Fruit fly (Drosophila melanogaster) whole organism, embryonic: ENCODE results near the gene UbcE2H.

ENCODE experiments used
- Ada2b ChIP-seq: fragments of 200-800 bp; sonication (Bioruptor generic); IDR thresholded peaks from 2 replicates; pipeline ENCODE4 v1.3.6; 2022; ENCODE audit warnings: missing biosample characterization, missing genetic modification characterization
- Antp ChIP-seq: fragments of 200-800 bp; sonication (Bioruptor generic); optimal IDR thresholded peaks from 3 replicates; lab custom pipeline; 2016; ENCODE audit warnings: missing biosample characterization, missing genetic modification characterization
- Atf3 ChIP-seq: fragments of 200-800 bp; sonication (Bioruptor generic); optimal IDR thresholded peaks from 3 replicates; lab custom pipeline; 2016; ENCODE audit warnings: missing biosample characterization, missing genetic modification characterization
- CG1024 ChIP-seq: fragments of 200-800 bp; sonication (Bioruptor generic); IDR thresholded peaks from 2 replicates; pipeline ENCODE4 v1.3.6; 2022; ENCODE audit warnings: missing biosample characterization, missing genetic modification characterization
- CG11398 ChIP-seq: fragments of 200-800 bp; sonication (Bioruptor generic); optimal IDR thresholded peaks from 2 replicates; lab custom pipeline; 2016; ENCODE audit warnings: missing biosample characterization, missing genetic modification characterization
- CG12236 ChIP-seq: fragments of 200-800 bp; sonication (Bioruptor generic); optimal IDR thresholded peaks from 2 replicates; lab custom pipeline; 2016; ENCODE audit warnings: missing biosample characterization, missing genetic modification characterization
- CG12744 ChIP-seq: fragments of 200-800 bp; sonication (Bioruptor generic); optimal IDR thresholded peaks from 2 replicates; lab custom pipeline; 2016; ENCODE audit warnings: missing biosample characterization, missing genetic modification characterization
- CG15073 ChIP-seq: fragments of 200-800 bp; sonication (Bioruptor generic); optimal IDR thresholded peaks from 2 replicates; lab custom pipeline; 2016; ENCODE audit warnings: missing biosample characterization, missing genetic modification characterization
- CG15696 ChIP-seq: fragments of 200-800 bp; sonication (Bioruptor generic); optimal IDR thresholded peaks from 2 replicates; lab custom pipeline; 2019; ENCODE audit warnings: missing biosample characterization, mild to moderate bottlenecking, missing genetic modification characterization, moderate library complexity
- CG17359 ChIP-seq: fragments of 200-800 bp; sonication (Bioruptor generic); optimal IDR thresholded peaks from 3 replicates; lab custom pipeline; 2018; ENCODE audit warnings: missing biosample characterization, mild to moderate bottlenecking, missing genetic modification characterization, moderate library complexity
- CG17829 ChIP-seq: fragments of 200-800 bp; optimal IDR thresholded peaks from 2 replicates; lab custom pipeline; 2019; ENCODE audit warnings: missing biosample characterization, mild to moderate bottlenecking, missing genetic modification characterization, moderate library complexity
- CG18262 ChIP-seq: fragments of 200-800 bp; optimal IDR thresholded peaks from 3 replicates; lab custom pipeline; 2019; ENCODE audit warnings: missing biosample characterization, mild to moderate bottlenecking, missing genetic modification characterization, moderate library complexity
- CG2875 ChIP-seq: fragments of 200-800 bp; sonication (Bioruptor generic); optimal IDR thresholded peaks from 2 replicates; lab custom pipeline; 2017; ENCODE audit warnings: missing biosample characterization, mild to moderate bottlenecking, missing genetic modification characterization, missing genetic modification reagents
- CG31441 ChIP-seq: fragments of 200-800 bp; sonication (Bioruptor generic); IDR thresholded peaks from 2 replicates; pipeline ENCODE4 v1.3.6; 2022; ENCODE audit warnings: missing biosample characterization, missing genetic modification characterization
- CG32532 ChIP-seq: fragments of 200-800 bp; sonication (Bioruptor generic); IDR thresholded peaks from 2 replicates; pipeline ENCODE4 v1.3.6; 2022; ENCODE audit warnings: missing biosample characterization, missing genetic modification characterization
- CG3838 ChIP-seq: fragments of 200-800 bp; sonication (Bioruptor generic); optimal IDR thresholded peaks from 3 replicates; lab custom pipeline; 2016; ENCODE audit warnings: missing biosample characterization, missing genetic modification characterization
- CG4360 ChIP-seq: fragments of 200-800 bp; sonication (Bioruptor generic); IDR thresholded peaks from 2 replicates; pipeline ENCODE4 v1.3.6; 2022; ENCODE audit warnings: missing biosample characterization, missing genetic modification characterization
- CG5953 ChIP-seq: fragments of 200-800 bp; sonication (Bioruptor generic); IDR thresholded peaks from 2 replicates; pipeline ENCODE4 v1.3.6; 2022; ENCODE audit warnings: missing biosample characterization, missing genetic modification characterization
- CG6854 ChIP-seq: fragments of 200-800 bp; sonication (Bioruptor generic); optimal IDR thresholded peaks from 3 replicates; lab custom pipeline; 2017; ENCODE audit warnings: missing biosample characterization, mild to moderate bottlenecking, missing genetic modification characterization
- CG7928 ChIP-seq: fragments of 200-800 bp; sonication (Bioruptor generic); optimal IDR thresholded peaks from 2 replicates; lab custom pipeline; 2017; ENCODE audit warnings: missing biosample characterization, mild to moderate bottlenecking, missing genetic modification characterization
- CG9215 ChIP-seq: fragments of 200-800 bp; sonication (Bioruptor generic); IDR thresholded peaks from 2 replicates; pipeline ENCODE4 v1.3.6; 2022; ENCODE audit warnings: missing biosample characterization, missing genetic modification characterization
- Camta ChIP-seq: fragments of 200-800 bp; sonication (Bioruptor generic); optimal IDR thresholded peaks from 2 replicates; lab custom pipeline; 2016; ENCODE audit warnings: missing biosample characterization, missing genetic modification characterization
- D ChIP-seq, 2 experiments: fragments of 200-800 bp in 1 of 2; fragments of >200 bp in 1 of 2; sonication (Bioruptor generic) in 1 of 2; optimal IDR thresholded peaks; 2 replicates in 1 of 2; 3 replicates in 1 of 2; lab custom pipeline; 2017; ENCODE audit warnings: mild to moderate bottlenecking in 1 of 2, missing biosample characterization in 1 of 2, missing genetic modification characterization in 1 of 2, missing genetic modification reagents in 1 of 2
- Doc3 ChIP-seq: fragments of 200-800 bp; sonication (Bioruptor generic); IDR thresholded peaks from 3 replicates; pipeline ENCODE4 v1.3.6; 2022; ENCODE audit warnings: missing biosample characterization, missing genetic modification characterization; ENCODE audit not compliant: partially characterized antibody
- Elba2 ChIP-seq: fragments of 200-800 bp; sonication (Bioruptor generic); optimal IDR thresholded peaks from 3 replicates; lab custom pipeline; 2016; ENCODE audit warnings: missing biosample characterization, missing genetic modification characterization
- Gug ChIP-seq: fragments of 200-800 bp; sonication (Bioruptor generic); IDR thresholded peaks from 4 replicates; pipeline ENCODE4 v1.3.6; 2022; ENCODE audit warnings: missing biosample characterization, missing genetic modification characterization
- Lim3 ChIP-seq: fragments of 200-800 bp; sonication (Bioruptor generic); IDR thresholded peaks from 2 replicates; pipeline ENCODE4 v1.3.6; 2022; ENCODE audit warnings: missing biosample characterization, missing genetic modification characterization
- MESR4 ChIP-seq: fragments of 200-800 bp; sonication (Bioruptor generic); optimal IDR thresholded peaks from 2 replicates; lab custom pipeline; 2018; ENCODE audit warnings: missing biosample characterization, mild to moderate bottlenecking, missing genetic modification characterization, moderate library complexity
- Nf-YC ChIP-seq: fragments of 200-800 bp; optimal IDR thresholded peaks from 3 replicates; lab custom pipeline; 2019; ENCODE audit warnings: missing biosample characterization, mild to moderate bottlenecking, missing genetic modification characterization, moderate library complexity
- Oli ChIP-seq: fragments of 200-800 bp; sonication (Bioruptor generic); optimal IDR thresholded peaks from 2 replicates; lab custom pipeline; 2018; ENCODE audit warnings: missing biosample characterization, mild to moderate bottlenecking, missing genetic modification characterization, moderate library complexity
- Side ChIP-seq: fragments of 200-800 bp; sonication (Bioruptor generic); optimal IDR thresholded peaks from 2 replicates; lab custom pipeline; 2016; ENCODE audit warnings: missing biosample characterization, missing genetic modification characterization
- Taf1 ChIP-seq: fragments of 200-800 bp; sonication (Bioruptor generic); IDR thresholded peaks from 2 replicates; pipeline ENCODE4 v1.3.6; 2022; ENCODE audit warnings: missing biosample characterization, missing genetic modification characterization
- YL-1 ChIP-seq: fragments of 200-800 bp; sonication (Bioruptor generic); optimal IDR thresholded peaks from 3 replicates; lab custom pipeline; 2017; ENCODE audit warnings: missing biosample characterization, mild to moderate bottlenecking, missing genetic modification characterization
- abd-A ChIP-seq: fragments of 200-800 bp; sonication (Bioruptor generic); optimal IDR thresholded peaks from 3 replicates; lab custom pipeline; 2019; ENCODE audit warnings: missing biosample characterization, mild to moderate bottlenecking, missing genetic modification characterization, moderate library complexity
- ash1 ChIP-seq: fragments of 200-800 bp; sonication (Bioruptor generic); optimal IDR thresholded peaks from 2 replicates; lab custom pipeline; 2018; ENCODE audit warnings: missing biosample characterization, mild to moderate bottlenecking, missing genetic modification characterization
- cas ChIP-seq: fragments of 200-800 bp; sonication (Bioruptor generic); IDR thresholded peaks from 2 replicates; pipeline ENCODE4 v1.3.6; 2022; ENCODE audit warnings: missing biosample characterization, missing genetic modification characterization
- insv ChIP-seq, 2 experiments: fragments of 200-800 bp; sonication (Bioruptor generic); optimal IDR thresholded peaks; 3 replicates each; lab custom pipeline; 2016 to 2018; ENCODE audit warnings: missing biosample characterization in 2 of 2, missing genetic modification characterization in 2 of 2
- ken ChIP-seq: fragments of 200-800 bp; sonication (Bioruptor generic); IDR thresholded peaks from 3 replicates; pipeline ENCODE4 v1.3.6; 2022; ENCODE audit warnings: missing biosample characterization, missing genetic modification characterization
- pita ChIP-seq: fragments of 200-800 bp; sonication (Bioruptor generic); optimal IDR thresholded peaks from 2 replicates; lab custom pipeline; 2017; ENCODE audit warnings: missing biosample characterization, mild to moderate bottlenecking, missing genetic modification characterization
- prd ChIP-seq, 3 experiments: fragments of >200 bp in 2 of 3; fragments of 200-800 bp in 1 of 3; sonication (Bioruptor generic) in 1 of 3; optimal IDR thresholded peaks in 2 of 3; IDR thresholded peaks in 1 of 3; 2 replicates in 2 of 3; 3 replicates in 1 of 3; pipeline versions ENCODE4 v1.3.6 to Lab custom; 2017 to 2022; ENCODE audit warnings: missing biosample characterization in 1 of 3, missing genetic modification characterization in 1 of 3
- row ChIP-seq: fragments of 200-800 bp; sonication (Bioruptor generic); IDR thresholded peaks from 3 replicates; pipeline ENCODE4 v1.3.6; 2022; ENCODE audit warnings: missing biosample characterization, missing genetic modification characterization
- shn ChIP-seq: fragments of 200-800 bp; sonication (Bioruptor generic); optimal IDR thresholded peaks from 3 replicates; lab custom pipeline; 2016; ENCODE audit warnings: missing biosample characterization, missing genetic modification characterization
- sna ChIP-seq: fragments of 200-800 bp; sonication (Bioruptor generic); IDR thresholded peaks from 2 replicates; pipeline ENCODE4 v1.3.6; 2022; ENCODE audit warnings: missing biosample characterization, missing genetic modification characterization; ENCODE audit not compliant: partially characterized antibody
- sr ChIP-seq: fragments of 200-800 bp; sonication (Bioruptor generic); IDR thresholded peaks from 3 replicates; pipeline ENCODE4 v1.3.6; 2022; ENCODE audit warnings: missing biosample characterization, missing genetic modification characterization
- twi ChIP-seq: fragments of 200-800 bp; optimal IDR thresholded peaks from 2 replicates; lab custom pipeline; 2019; ENCODE audit warnings: missing biosample characterization, mild to moderate bottlenecking, missing genetic modification characterization, moderate library complexity

Gene UbcE2H

dm6 chrX:8101479-8102198 lies 7.8 kb upstream of the UbcE2H start, which contains the start of gene CG2258 (continued):
- TF ChIP-seq CG18262 (tag; lab: Kevin White, UChicago) = peak; percentile 86
- peak; percentile 93 for TF ChIP-seq row
- peak; percentile 88 for TF ChIP-seq Oli (tag; lab: Kevin White, UChicago)
- TF ChIP-seq CG17359 (tag; lab: Kevin White, UChicago) = peak; percentile 95
- peak; percentile 64 for TF ChIP-seq CG6854 (GFP tag; lab: Kevin White, UChicago)
- TF ChIP-seq MESR4 (GFP tag; lab: Kevin White, UChicago) = peak; percentile 9
- TF ChIP-seq Doc3 = peak; percentile 37; the same call in 1 of the 3 replicates
- peak; percentile 15 for TF ChIP-seq CG12236
- peak; percentile 79 for TF ChIP-seq twi (tag; lab: Kevin White, UChicago)
- TF ChIP-seq CG2875 (GFP tag; lab: Kevin White, UChicago) = peak; percentile 84
- TF ChIP-seq CG15696 (tag; lab: Kevin White, UChicago) = peak; percentile 51
- TF ChIP-seq shn (GFP tag; lab: Kevin White, UChicago) = no peak
- peak; percentile 87 for TF ChIP-seq CG17829 (tag; lab: Kevin White, UChicago)
- no peak for TF ChIP-seq Camta (GFP tag; lab: Kevin White, UChicago)
- TF ChIP-seq Atf3 (GFP tag; lab: Kevin White, UChicago) = peak; percentile 45
- peak; percentile 82; the same call in 1 of the 2 replicates for TF ChIP-seq CG5953 (GFP tag; lab: Robert Waterston, UW)
- TF ChIP-seq, all 482 proteins: peak for 388

dm6 chrX:8100826-8101079 lies 6.9 kb upstream of the UbcE2H start:
- TF ChIP-seq Elba2 (GFP tag; lab: Kevin White, UChicago) (peak; percentile 87), CG5953 (GFP tag; lab: Robert Waterston, UW) (no peak), insv (GFP tag; optimal IDR thresholded peaks at IDR 0.05; lab: Kevin White, UChicago) (peak in 1 of 2 experiments; percentile 80), CG4360 (GFP tag; lab: Robert Waterston, UW) (no peak), sna (no peak), Antp (GFP tag; lab: Kevin White, UChicago) (no peak)

- TF ChIP-seq pita (GFP tag; lab: Kevin White, UChicago) (no peak), Nf-YC (tag; lab: Kevin White, UChicago) (peak; percentile 62), CG15696 (tag; lab: Kevin White, UChicago) (peak; percentile 36), ken (GFP tag; lab: Robert Waterston, UW) (peak; percentile 90), Gug (GFP tag; lab: Robert Waterston, UW) (peak; percentile 67; the same call in 2 of the 4 replicates), cas (0 out of 2 replicates have a peak, but pooled peaks have one; percentile 45), CG31441 (GFP tag; lab: Robert Waterston, UW) (peak; percentile 87), Ada2b (GFP tag; lab: Robert Waterston, UW) (peak; percentile 88), CG1024 (GFP tag; lab: Robert Waterston, UW) (peak; percentile 62), CG12744 (GFP tag; lab: Kevin White, UChicago) (peak; percentile 53), D (optimal IDR thresholded peaks at IDR 0.05; lab: Kevin White, UChicago) (no peak), D (GFP tag; optimal IDR thresholded peaks at IDR 0.05; lab: Kevin White, UChicago) (peak; percentile 78), prd (optimal IDR thresholded peaks at IDR 0.05; lab: Kevin White, UChicago) (no peak), prd (GFP tag; IDR thresholded peaks at IDR 0.05; lab: Robert Waterston, UW) (peak; percentile 90), CG11398 (GFP tag; lab: Kevin White, UChicago) (no peak), YL-1 (GFP tag; lab: Kevin White, UChicago) (peak; percentile 36), CG7928 (no peak), CG15073 (GFP tag; lab: Kevin White, UChicago) (peak; percentile 41), sr (GFP tag; lab: Robert Waterston, UW) (peak; percentile 72; the same call in 1 of the 3 replicates), abd-A (tag; lab: Kevin White, UChicago) (peak; percentile 61), CG9215 (GFP tag; lab: Robert Waterston, UW) (peak; percentile 67), Side (GFP tag; lab: Kevin White, UChicago) (peak; percentile 57), CG3838 (peak; percentile 61), CG32532 (GFP tag; lab: Robert Waterston, UW) (peak; percentile 87), Lim3 (GFP tag; lab: Robert Waterston, UW) (no peak), Taf1 (GFP tag; lab: Robert Waterston, UW) (peak; percentile 51; the same call in 1 of the 2 replicates), ash1 (GFP tag; lab: Kevin White, UChicago) (peak; percentile 2)
These were observed 6.4 kb upstream of the UbcE2H start for dm6 chrX:8100026-8100825.
